Worm (Caenorhabditis elegans) whole organism, young adult: ENCODE data around the gene fbxa-208.

Experiments used
- C06A6.2 ChIP-seq: fragments of 200-800 bp; sonication (Bioruptor generic); conservative IDR thresholded peaks from 2 replicates; pipeline ENCODE4 v1.3.6; 2022; ENCODE audit warnings: missing genetic modification characterization, missing compliant biosample characterization
- F37B4.10 ChIP-seq: fragments of 200-800 bp; sonication (Bioruptor generic); IDR thresholded peaks from 2 replicates; pipeline ENCODE4 v1.3.6; 2022; ENCODE audit warnings: missing genetic modification characterization, missing compliant biosample characterization
- F49E8.2 ChIP-seq: sonication (generic microtip); optimal IDR thresholded peaks from 3 replicates; lab custom pipeline; 2017; ENCODE audit warnings: missing genetic modification characterization, mild to moderate bottlenecking, missing compliant biosample characterization, antibody characterized with exemption, moderate library complexity; ENCODE audit not compliant: insufficient read depth
- K12H6.12 ChIP-seq: fragments of 200-800 bp; sonication (Bioruptor generic); optimal IDR thresholded peaks from 2 replicates; lab custom pipeline; 2018; ENCODE audit warnings: mild to moderate bottlenecking, missing genetic modification characterization, missing compliant biosample characterization
- Y53F4B.3 ChIP-seq: fragments of 200-800 bp; sonication (Bioruptor generic); IDR thresholded peaks from 2 replicates; pipeline ENCODE4 v1.3.6; 2022; ENCODE audit warnings: missing genetic modification reagents, missing genetic modification characterization, missing compliant biosample characterization
- atf-7 ChIP-seq: sonication (generic microtip); optimal IDR thresholded peaks from 2 replicates; lab custom pipeline; 2017; ENCODE audit warnings: mild to moderate bottlenecking, missing genetic modification characterization, missing compliant biosample characterization
- attf-3 ChIP-seq: fragments of 200-800 bp; sonication (Bioruptor generic); conservative IDR thresholded peaks from 2 replicates; pipeline ENCODE4 v1.3.6; 2022; ENCODE audit warnings: missing genetic modification reagents, missing genetic modification characterization, missing compliant biosample characterization
- cebp-1 ChIP-seq, 2 experiments: fragments of 200-800 bp in 1 of 2; sonication (Bioruptor generic) in 1 of 2; sonication (generic microtip) in 1 of 2; IDR thresholded peaks in 1 of 2; optimal IDR thresholded peaks in 1 of 2; 2 replicates each; pipeline versions ENCODE4 v1.3.6 to Lab custom; 2017 to 2022; ENCODE audit warnings: missing compliant biosample characterization in 2 of 2, missing genetic modification characterization in 2 of 2, mild to moderate bottlenecking in 1 of 2, missing genetic modification reagents in 1 of 2, moderate library complexity in 1 of 2
- die-1 ChIP-seq: sonication (generic microtip); optimal IDR thresholded peaks from 2 replicates; lab custom pipeline; 2016; ENCODE audit warnings: missing genotype, mild to moderate bottlenecking, missing genetic modification characterization, missing compliant biosample characterization
- dox-1 ChIP-seq: fragments of 200-800 bp; sonication (Bioruptor generic); IDR thresholded peaks from 2 replicates; pipeline ENCODE4 v1.3.6; 2022; ENCODE audit warnings: missing genetic modification reagents, missing genetic modification characterization, missing compliant biosample characterization
- egl-18 ChIP-seq: fragments of 200-800 bp; sonication (Bioruptor generic); IDR thresholded peaks from 2 replicates; pipeline ENCODE4 v1.3.6; 2022; ENCODE audit warnings: missing genetic modification reagents, missing genetic modification characterization, missing compliant biosample characterization
- egrh-3 ChIP-seq: fragments of 200-800 bp; sonication (Bioruptor generic); IDR thresholded peaks from 2 replicates; pipeline ENCODE4 v1.3.6; 2022; ENCODE audit warnings: missing genetic modification reagents, missing genetic modification characterization, missing compliant biosample characterization
- ets-4 ChIP-seq: fragments of 200-800 bp; sonication (Bioruptor generic); optimal IDR thresholded peaks from 2 replicates; lab custom pipeline; 2018; ENCODE audit warnings: mild to moderate bottlenecking, missing genetic modification characterization, missing compliant biosample characterization
- gei-17 ChIP-seq: fragments of 200-800 bp; sonication (Bioruptor generic); optimal IDR thresholded peaks from 2 replicates; lab custom pipeline; 2018; ENCODE audit warnings: mild to moderate bottlenecking, missing genetic modification characterization, missing compliant biosample characterization
- hlh-26 ChIP-seq: fragments of 200-800 bp; sonication (Bioruptor generic); conservative IDR thresholded peaks from 2 replicates; pipeline ENCODE4 v1.3.6; 2022; ENCODE audit warnings: missing genetic modification reagents, missing genetic modification characterization, missing compliant biosample characterization
- hmg-1.2 ChIP-seq: fragments of 200-800 bp; sonication (Bioruptor generic); IDR thresholded peaks from 2 replicates; pipeline ENCODE4 v1.3.6; 2022; ENCODE audit warnings: missing genetic modification reagents, missing genetic modification characterization, missing compliant biosample characterization
- hrde-1 ChIP-seq: sonication (generic microtip); optimal IDR thresholded peaks from 2 replicates; lab custom pipeline; 2016; ENCODE audit warnings: missing genetic modification characterization, mild to moderate bottlenecking, missing compliant biosample characterization, moderate library complexity, missing genotype, missing genetic modification reagents, borderline replicate concordance
- let-607 ChIP-seq, 2 experiments: fragments of 200-800 bp in 1 of 2; sonication (Bioruptor generic) in 1 of 2; sonication (generic microtip) in 1 of 2; optimal IDR thresholded peaks; 2 replicates each; lab custom pipeline; 2016 to 2018; ENCODE audit warnings: mild to moderate bottlenecking in 2 of 2, missing compliant biosample characterization in 2 of 2, missing genetic modification characterization in 2 of 2, moderate library complexity in 2 of 2, missing genotype in 1 of 2
- lsl-1 ChIP-seq: fragments of 200-800 bp; sonication (Bioruptor generic); optimal IDR thresholded peaks from 2 replicates; lab custom pipeline; 2018; ENCODE audit warnings: mild to moderate bottlenecking, missing genetic modification characterization, moderate library complexity, missing compliant biosample characterization
- mel-28 ChIP-seq: sonication (generic microtip); optimal IDR thresholded peaks from 2 replicates; lab custom pipeline; 2016; ENCODE audit warnings: borderline replicate concordance, mild to moderate bottlenecking, missing genetic modification characterization, missing compliant biosample characterization
- mxl-1 ChIP-seq: sonication (generic microtip); optimal IDR thresholded peaks from 2 replicates; lab custom pipeline; 2016; ENCODE audit warnings: missing genetic modification characterization, missing compliant biosample characterization
- nhr-179 ChIP-seq: sonication (generic microtip); optimal IDR thresholded peaks from 2 replicates; lab custom pipeline; 2016; ENCODE audit warnings: mild to moderate bottlenecking, missing genetic modification characterization, missing compliant biosample characterization
- nhr-80 ChIP-seq: sonication (generic microtip); optimal IDR thresholded peaks from 2 replicates; lab custom pipeline; 2016; ENCODE audit warnings: missing genetic modification characterization, missing compliant biosample characterization
- pbrm-1 ChIP-seq: fragments of 200-800 bp; sonication (Bioruptor generic); IDR thresholded peaks from 2 replicates; pipeline ENCODE4 v1.3.6; 2022; ENCODE audit warnings: missing genetic modification reagents, missing genetic modification characterization, missing compliant biosample characterization
- rec-8 ChIP-seq, 2 experiments: sonication (generic microtip); optimal IDR thresholded peaks; 2 replicates each; lab custom pipeline; 2016; ENCODE audit warnings: mild to moderate bottlenecking in 2 of 2, missing genetic modification characterization in 2 of 2, missing genetic modification reagents in 2 of 2, missing genotype in 2 of 2, missing biosample characterization in 1 of 2, missing compliant biosample characterization in 1 of 2, moderate library complexity in 1 of 2
- repo-1 ChIP-seq: sonication (generic microtip); optimal IDR thresholded peaks from 2 replicates; lab custom pipeline; 2017; ENCODE audit warnings: mild to moderate bottlenecking, missing genetic modification characterization, missing compliant biosample characterization
- sdz-38 ChIP-seq: sonication (generic microtip); optimal IDR thresholded peaks from 2 replicates; lab custom pipeline; 2016; ENCODE audit warnings: missing genotype, missing genetic modification characterization, missing compliant biosample characterization
- somi-1 ChIP-seq: fragments of 200-800 bp; sonication (Bioruptor generic); optimal IDR thresholded peaks from 2 replicates; lab custom pipeline; 2018; ENCODE audit warnings: mild to moderate bottlenecking, missing genetic modification characterization, missing compliant biosample characterization
- tlf-1 ChIP-seq: fragments of 200-800 bp; sonication (Bioruptor generic); optimal IDR thresholded peaks from 2 replicates; lab custom pipeline; 2018; ENCODE audit warnings: mild to moderate bottlenecking, missing genetic modification characterization, missing compliant biosample characterization
- zfh-2 ChIP-seq: fragments of 200-800 bp; sonication (Bioruptor generic); conservative IDR thresholded peaks from 2 replicates; pipeline ENCODE4 v1.3.6; 2022; ENCODE audit warnings: missing genetic modification reagents, missing genetic modification characterization, missing compliant biosample characterization
- ztf-6 ChIP-seq: fragments of 200-800 bp; sonication (Bioruptor generic); IDR thresholded peaks from 2 replicates; pipeline ENCODE4 v1.3.6; 2022; ENCODE audit warnings: missing genetic modification reagents, missing genetic modification characterization, missing compliant biosample characterization

The fbxa-208 gene

DNA sequence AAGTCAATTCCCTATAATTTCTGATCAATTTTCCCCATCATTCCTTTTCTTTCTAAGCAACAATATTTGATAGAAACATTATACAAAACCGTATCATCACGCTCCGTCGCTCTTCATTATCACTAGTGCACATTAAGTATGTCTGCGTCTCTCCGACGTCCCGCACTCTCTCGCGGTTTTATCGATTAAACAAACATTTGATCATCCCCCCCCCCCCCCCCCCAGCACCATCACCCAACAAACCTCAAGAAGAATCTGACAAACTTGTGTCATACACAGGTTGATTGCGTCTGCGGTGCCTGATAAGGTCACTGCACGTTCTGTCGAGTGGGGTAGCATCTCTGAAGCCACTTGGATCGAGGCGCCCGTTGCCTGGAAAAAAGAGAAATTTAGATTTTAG lies 36.6 kb upstream of the fbxa-208 start:
- TF ChIP-seq sdz-38 (tag; lab: Kevin White, UChicago) (no peak), atf-7 (tag; lab: Kevin White, UChicago) (peak; percentile 15), hlh-26 (GFP tag; lab: Robert Waterston, UW) (no peak), ztf-6 (no peak), ets-4 (GFP tag; lab: Kevin White, UChicago) (peak; percentile 57), tlf-1 (peak; percentile 21), egrh-3 (GFP tag; lab: Robert Waterston, UW) (peak; percentile 46; the same call in 1 of the 2 replicates), cebp-1 (GFP tag; IDR thresholded peaks at IDR 0.05; lab: Robert Waterston, UW) (no peak), cebp-1 (tag; optimal IDR thresholded peaks at IDR 0.05; lab: Kevin White, UChicago) (peak; percentile 19), F37B4.10 (GFP tag; lab: Robert Waterston, UW) (no peak), dox-1 (GFP tag; lab: Robert Waterston, UW) (peak; percentile 40; the same call in 1 of the 2 replicates), nhr-80 (tag; lab: Kevin White, UChicago) (peak; percentile 61)

ce11 chrIII:1221995-1222394 lies 34.6 kb upstream of the fbxa-208 start:
- no peak for TF ChIP-seq C06A6.2 (GFP tag; lab: Robert Waterston, UW)
- peak; percentile 80 for TF ChIP-seq nhr-80 (tag; lab: Kevin White, UChicago)
- TF ChIP-seq, all 124 proteins: peak for 1

DNA sequence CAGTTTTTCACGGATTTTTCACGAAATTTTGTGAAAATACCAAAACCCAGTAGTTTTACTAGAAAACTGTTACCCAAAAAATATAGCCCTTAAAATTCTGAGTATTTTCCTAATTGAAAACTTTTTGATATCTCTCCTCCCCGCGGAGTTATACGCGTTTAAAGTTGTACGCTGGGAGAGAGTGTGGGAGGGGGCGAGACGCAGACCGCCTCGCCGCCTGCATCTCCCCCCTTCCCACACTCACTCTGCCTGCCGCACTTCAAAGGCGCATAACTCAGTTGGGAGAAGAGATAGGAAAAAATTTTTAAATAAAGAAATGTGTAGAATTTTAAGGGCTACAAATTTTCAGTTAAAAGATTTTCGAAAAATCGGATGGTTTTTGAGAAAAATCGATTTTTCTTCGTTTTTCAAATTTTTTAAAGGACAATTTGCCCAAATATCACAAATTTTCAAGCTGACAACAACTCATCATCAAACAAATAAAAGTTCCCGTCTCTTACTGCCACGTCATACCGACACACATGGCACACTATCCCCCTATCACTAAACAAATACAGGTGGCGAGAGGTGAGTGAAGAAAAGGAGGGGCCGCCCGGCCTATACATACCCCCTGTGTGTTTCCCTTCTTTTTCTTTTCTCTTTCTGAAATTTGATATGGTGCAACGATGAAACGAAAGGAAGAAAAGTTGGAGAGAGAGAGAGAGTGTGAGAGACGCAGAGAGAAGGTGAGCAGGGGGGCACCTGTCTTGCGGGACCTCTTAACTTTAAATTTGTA lies 33.1 kb upstream of the fbxa-208 start:
- TF ChIP-seq rec-8 (tag; optimal IDR thresholded peaks at IDR 0.05; lab: Kevin White, UChicago) (no peak), mel-28 (tag; lab: Kevin White, UChicago) (no peak), let-607 (tag; optimal IDR thresholded peaks at IDR 0.05; lab: Kevin White, UChicago) (peak; percentile 56 to 70), hmg-1.2 (GFP tag; lab: Robert Waterston, UW) (peak; percentile 91), cebp-1 (GFP tag; IDR thresholded peaks at IDR 0.05; lab: Robert Waterston, UW) (no peak), cebp-1 (tag; optimal IDR thresholded peaks at IDR 0.05; lab: Kevin White, UChicago) (peak; percentile 30), repo-1 (tag; lab: Kevin White, UChicago) (no peak), K12H6.12 (tag; lab: Kevin White, UChicago) (no peak), nhr-179 (tag; lab: Kevin White, UChicago) (no peak), lsl-1 (GFP tag; lab: Kevin White, UChicago) (no peak), gei-17 (GFP tag; lab: Kevin White, UChicago) (no peak), Y53F4B.3 (GFP tag; lab: Robert Waterston, UW) (no peak), hrde-1 (tag; lab: Kevin White, UChicago) (no peak), egrh-3 (GFP tag; lab: Robert Waterston, UW) (no peak), die-1 (tag; lab: Kevin White, UChicago) (no peak), attf-3 (GFP tag; lab: Robert Waterston, UW) (no peak), nhr-80 (tag; lab: Kevin White, UChicago) (peak; percentile 56), egl-18 (GFP tag; lab: Robert Waterston, UW) (no peak), F49E8.2 (tag; lab: Kevin White, UChicago) (no peak), somi-1 (GFP tag; lab: Kevin White, UChicago) (no peak), pbrm-1 (GFP tag; lab: Robert Waterston, UW) (no peak)

DNA sequence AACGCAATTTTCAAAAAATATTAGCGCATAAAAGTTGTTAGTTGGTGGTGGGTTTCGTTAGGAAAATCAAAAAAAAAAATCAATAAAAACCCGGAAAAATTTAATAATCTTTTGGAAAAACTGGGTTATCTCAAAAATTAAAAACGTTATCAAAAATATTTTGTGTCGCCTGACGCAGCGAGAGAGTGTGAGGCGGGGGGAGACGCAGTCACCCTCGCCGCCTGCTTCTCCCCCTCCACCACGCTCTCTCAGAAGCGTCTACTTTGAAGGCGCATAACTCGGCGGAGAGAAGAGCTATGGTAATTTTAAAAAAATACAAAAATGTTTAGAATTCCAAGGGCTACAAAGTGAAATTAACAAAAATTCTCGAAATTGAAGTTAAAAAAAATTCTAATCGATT lies 31.5 kb upstream of the fbxa-208 start:
- TF ChIP-seq zfh-2 (GFP tag; lab: Robert Waterston, UW) (peak; percentile 66), mxl-1 (no peak), hmg-1.2 (GFP tag; lab: Robert Waterston, UW) (peak; percentile 76)
